Worm (Caenorhabditis elegans) whole organism, young adult: ENCODE results near the gene W06G6.9.

Experiments
- C06A6.2 ChIP-seq: fragments of 200-800 bp; sonication (Bioruptor generic); conservative IDR thresholded peaks from 2 replicates; pipeline ENCODE4 v1.3.6; 2022; ENCODE audit warnings: missing genetic modification characterization, missing compliant biosample characterization
- F33H1.4 ChIP-seq: fragments of 200-800 bp; sonication (Bioruptor generic); IDR thresholded peaks from 2 replicates; pipeline ENCODE4 v1.3.6; 2022; ENCODE audit warnings: missing genetic modification reagents, missing genetic modification characterization, missing compliant biosample characterization
- F39B2.1 ChIP-seq: fragments of 200-800 bp; sonication (Bioruptor generic); IDR thresholded peaks from 2 replicates; pipeline ENCODE4 v1.3.6; 2022; ENCODE audit warnings: missing genetic modification reagents, missing genetic modification characterization, missing compliant biosample characterization
- F49E8.2 ChIP-seq: sonication (generic microtip); optimal IDR thresholded peaks from 3 replicates; lab custom pipeline; 2017; ENCODE audit warnings: missing genetic modification characterization, mild to moderate bottlenecking, missing compliant biosample characterization, antibody characterized with exemption, moderate library complexity; ENCODE audit not compliant: insufficient read depth
- F57C9.4 ChIP-seq: sonication (generic microtip); optimal IDR thresholded peaks from 2 replicates; lab custom pipeline; 2017; ENCODE audit warnings: mild to moderate bottlenecking, missing genetic modification characterization, missing compliant biosample characterization
- K12H6.12 ChIP-seq: fragments of 200-800 bp; sonication (Bioruptor generic); optimal IDR thresholded peaks from 2 replicates; lab custom pipeline; 2018; ENCODE audit warnings: mild to moderate bottlenecking, missing genetic modification characterization, missing compliant biosample characterization
- Y67H2A.10 ChIP-seq: fragments of 200-800 bp; sonication (Bioruptor generic); conservative IDR thresholded peaks from 2 replicates; pipeline ENCODE4 v1.3.6; 2022; ENCODE audit warnings: missing genetic modification reagents, missing genetic modification characterization, missing compliant biosample characterization
- akir-1 ChIP-seq: fragments of 200-800 bp; sonication (Bioruptor generic); optimal IDR thresholded peaks from 2 replicates; lab custom pipeline; 2018; ENCODE audit warnings: mild to moderate bottlenecking, missing genetic modification characterization, moderate library complexity, missing compliant biosample characterization
- aptf-2 ChIP-seq: fragments of 200-800 bp; sonication (Bioruptor generic); conservative IDR thresholded peaks from 2 replicates; pipeline ENCODE4 v1.3.6; 2022; ENCODE audit warnings: missing genetic modification reagents, missing genetic modification characterization, missing compliant biosample characterization
- aptf-3 ChIP-seq: fragments of 200-800 bp; sonication (Bioruptor generic); IDR thresholded peaks from 2 replicates; pipeline ENCODE4 v1.3.6; 2022; ENCODE audit warnings: missing genetic modification characterization, missing compliant biosample characterization
- athp-1 ChIP-seq: sonication (generic microtip); optimal IDR thresholded peaks from 2 replicates; lab custom pipeline; 2017; ENCODE audit warnings: mild to moderate bottlenecking, missing genetic modification characterization, missing compliant biosample characterization
- ccch-3 ChIP-seq: fragments of 200-800 bp; sonication (Bioruptor generic); optimal IDR thresholded peaks from 2 replicates; lab custom pipeline; 2018; ENCODE audit warnings: mild to moderate bottlenecking, missing genetic modification characterization, missing compliant biosample characterization
- cebp-2 ChIP-seq: fragments of 200-800 bp; sonication (Bioruptor generic); IDR thresholded peaks from 2 replicates; pipeline ENCODE4 v1.3.6; 2022; ENCODE audit warnings: missing genetic modification characterization, missing compliant biosample characterization
- egl-18 ChIP-seq: fragments of 200-800 bp; sonication (Bioruptor generic); IDR thresholded peaks from 2 replicates; pipeline ENCODE4 v1.3.6; 2022; ENCODE audit warnings: missing genetic modification reagents, missing genetic modification characterization, missing compliant biosample characterization
- egl-44 ChIP-seq: fragments of 200-800 bp; sonication (Bioruptor generic); IDR thresholded peaks from 2 replicates; pipeline ENCODE4 v1.3.6; 2022; ENCODE audit warnings: missing genetic modification reagents, missing genetic modification characterization, missing compliant biosample characterization
- egrh-3 ChIP-seq: fragments of 200-800 bp; sonication (Bioruptor generic); IDR thresholded peaks from 2 replicates; pipeline ENCODE4 v1.3.6; 2022; ENCODE audit warnings: missing genetic modification reagents, missing genetic modification characterization, missing compliant biosample characterization
- gei-17 ChIP-seq: fragments of 200-800 bp; sonication (Bioruptor generic); optimal IDR thresholded peaks from 2 replicates; lab custom pipeline; 2018; ENCODE audit warnings: mild to moderate bottlenecking, missing genetic modification characterization, missing compliant biosample characterization
- hlh-12 ChIP-seq: sonication (generic microtip); optimal IDR thresholded peaks from 2 replicates; lab custom pipeline; 2016; ENCODE audit warnings: missing genetic modification characterization, missing compliant biosample characterization
- hsf-1 ChIP-seq: fragments of 200-800 bp; sonication (Bioruptor generic); IDR thresholded peaks from 2 replicates; pipeline ENCODE4 v1.3.6; 2022; ENCODE audit warnings: missing genetic modification reagents, missing genetic modification characterization, missing compliant biosample characterization
- lin-35 ChIP-seq, 3 experiments: fragments of 150-350 bp in 2 of 3; sonication (generic microtip) in 1 of 3; optimal IDR thresholded peaks; 2 replicates each; lab custom pipeline; 2014 to 2018; ENCODE audit warnings: missing biosample characterization in 3 of 3, missing genetic modification characterization in 3 of 3, missing genetic modification reagents in 3 of 3
- lin-54 ChIP-seq: fragments of 200-800 bp; sonication (Bioruptor generic); optimal IDR thresholded peaks from 2 replicates; lab custom pipeline; 2018; ENCODE audit warnings: mild to moderate bottlenecking, missing genetic modification characterization, missing compliant biosample characterization
- lir-1 ChIP-seq: fragments of 200-800 bp; sonication (Bioruptor generic); conservative IDR thresholded peaks from 2 replicates; pipeline ENCODE4 v1.3.6; 2022; ENCODE audit warnings: missing genetic modification reagents, missing genetic modification characterization, missing compliant biosample characterization
- nfya-1 ChIP-seq: sonication (generic microtip); optimal IDR thresholded peaks from 2 replicates; lab custom pipeline; 2017; ENCODE audit warnings: antibody characterized with exemption, missing compliant biosample characterization, missing genetic modification characterization, borderline replicate concordance; ENCODE audit not compliant: insufficient read depth
- nhr-120 ChIP-seq: fragments of 200-800 bp; sonication (Bioruptor generic); IDR thresholded peaks from 2 replicates; pipeline ENCODE4 v1.3.6; 2022; ENCODE audit warnings: missing genetic modification characterization, missing compliant biosample characterization
- nhr-80 ChIP-seq: sonication (generic microtip); optimal IDR thresholded peaks from 2 replicates; lab custom pipeline; 2016; ENCODE audit warnings: missing genetic modification characterization, missing compliant biosample characterization
- pbrm-1 ChIP-seq: fragments of 200-800 bp; sonication (Bioruptor generic); IDR thresholded peaks from 2 replicates; pipeline ENCODE4 v1.3.6; 2022; ENCODE audit warnings: missing genetic modification reagents, missing genetic modification characterization, missing compliant biosample characterization
- pha-4 ChIP-seq: fragments of 150-350 bp; sonication (generic microtip); optimal IDR thresholded peaks from 2 replicates; lab custom pipeline; 2014; ENCODE audit warnings: missing biosample characterization, missing genetic modification reagents, missing genetic modification characterization
- rec-8 ChIP-seq, 2 experiments: sonication (generic microtip); optimal IDR thresholded peaks; 2 replicates each; lab custom pipeline; 2016; ENCODE audit warnings: mild to moderate bottlenecking in 2 of 2, missing genetic modification characterization in 2 of 2, missing genetic modification reagents in 2 of 2, missing genotype in 2 of 2, missing biosample characterization in 1 of 2, missing compliant biosample characterization in 1 of 2, moderate library complexity in 1 of 2
- repo-1 ChIP-seq: sonication (generic microtip); optimal IDR thresholded peaks from 2 replicates; lab custom pipeline; 2017; ENCODE audit warnings: mild to moderate bottlenecking, missing genetic modification characterization, missing compliant biosample characterization
- rpc-1 ChIP-seq, 2 experiments: fragments of 150-350 bp in 1 of 2; sonication (generic microtip) in 1 of 2; optimal IDR thresholded peaks; 2 replicates each; lab custom pipeline; 2014 to 2018; ENCODE audit warnings: missing biosample characterization in 1 of 2, missing genetic modification characterization in 1 of 2, missing genetic modification reagents in 1 of 2, missing genotype in 1 of 2
- snpc-4 ChIP-seq, 5 experiments: fragments of 150-350 bp in 1 of 5; sonication (generic microtip) in 4 of 5; optimal IDR thresholded peaks; 2 replicates each; lab custom pipeline; 2014 to 2018; ENCODE audit warnings: missing genetic modification characterization in 5 of 5, missing biosample characterization in 3 of 5, antibody characterized with exemption in 2 of 5, mild to moderate bottlenecking in 2 of 5, missing compliant biosample characterization in 2 of 5, missing genotype in 2 of 5, moderate library complexity in 2 of 5, missing genetic modification reagents in 1 of 5
- somi-1 ChIP-seq: fragments of 200-800 bp; sonication (Bioruptor generic); optimal IDR thresholded peaks from 2 replicates; lab custom pipeline; 2018; ENCODE audit warnings: mild to moderate bottlenecking, missing genetic modification characterization, missing compliant biosample characterization
- tbx-9 ChIP-seq: sonication (generic microtip); optimal IDR thresholded peaks from 2 replicates; lab custom pipeline; 2016; ENCODE audit warnings: borderline replicate concordance, missing genetic modification characterization, inconsistent platforms, missing compliant biosample characterization
- unc-62 ChIP-seq: fragments of 150-350 bp; optimal IDR thresholded peaks from 2 replicates; lab custom pipeline; 2014; ENCODE audit warnings: missing biosample characterization, missing genetic modification reagents, missing genetic modification characterization

W06G6.9 gene

ce11 chrV:16679981-16680380 lies 33.7 kb upstream of the W06G6.9 start, which contains the start of gene srw-44:
Gene srw-44 (plus strand): TSS chrV:16680281.
- no peak for TF ChIP-seq egl-18 (GFP tag; lab: Robert Waterston, UW)
- no peak for TF ChIP-seq repo-1 (tag; lab: Kevin White, UChicago)
- TF ChIP-seq snpc-4 (GFP tag; optimal IDR thresholded peaks at IDR 0.05; lab: Kevin White, UChicago): no peak
- no peak for TF ChIP-seq snpc-4 (tag; optimal IDR thresholded peaks at IDR 0.05; lab: Kevin White, UChicago)
- TF ChIP-seq K12H6.12 (tag; lab: Kevin White, UChicago): no peak
- TF ChIP-seq nfya-1 (tag; lab: Kevin White, UChicago): no peak
- TF ChIP-seq lin-35 (GFP tag; optimal IDR thresholded peaks at IDR 0.05; lab: Kevin White, UChicago): no peak
- no peak for TF ChIP-seq somi-1 (GFP tag; lab: Kevin White, UChicago)
- TF ChIP-seq F57C9.4 (tag; lab: Kevin White, UChicago): no peak
- no peak for TF ChIP-seq rec-8 (tag; optimal IDR thresholded peaks at IDR 0.05; lab: Kevin White, UChicago)
- TF ChIP-seq aptf-3 (GFP tag; lab: Robert Waterston, UW): no peak
- no peak for TF ChIP-seq pha-4 (tag; lab: Kevin White, UChicago)
- TF ChIP-seq unc-62 (GFP tag; lab: Kevin White, UChicago): no peak
- TF ChIP-seq hlh-12 (tag; lab: Kevin White, UChicago): no peak

- TF ChIP-seq athp-1 (no peak), ccch-3 (no peak), Y67H2A.10 (GFP tag; lab: Robert Waterston, UW) (no peak), F49E8.2 (no peak), egl-44 (GFP tag; lab: Robert Waterston, UW) (no peak), pbrm-1 (GFP tag; lab: Robert Waterston, UW) (no peak), nhr-80 (tag; lab: Kevin White, UChicago) (no peak), egrh-3 (no peak)
These were observed 33.0 kb upstream of the W06G6.9 start, which contains the start of gene srz-103 for ce11 chrV:16679237-16679636. Gene srz-103 (minus strand): TSS chrV:16679337.

ce11 chrV:16675553-16675952 lies 29.3 kb upstream of the W06G6.9 start, which contains the start of gene srz-1:
Gene srz-1 (plus strand): TSS chrV:16675853.
- TF ChIP-seq ccch-3: no peak
- no peak for TF ChIP-seq C06A6.2
- no peak for TF ChIP-seq aptf-2 (GFP tag; lab: Robert Waterston, UW)
- no peak for TF ChIP-seq akir-1 (GFP tag; lab: Kevin White, UChicago)
- no peak for TF ChIP-seq F57C9.4 (tag; lab: Kevin White, UChicago)
- TF ChIP-seq athp-1: no peak
- TF ChIP-seq pbrm-1 (GFP tag; lab: Robert Waterston, UW): no peak
- no peak for TF ChIP-seq nhr-120 (GFP tag; lab: Robert Waterston, UW)
- TF ChIP-seq F39B2.1 (GFP tag; lab: Robert Waterston, UW): no peak
- TF ChIP-seq lir-1: no peak
- TF ChIP-seq tbx-9 (tag; lab: Kevin White, UChicago): no peak
- no peak for TF ChIP-seq F33H1.4 (GFP tag; lab: Robert Waterston, UW)
- no peak for TF ChIP-seq hsf-1 (GFP tag; lab: Robert Waterston, UW)

ce11 chrV:16674399-16674798 lies 28.1 kb upstream of the W06G6.9 start:
- TF ChIP-seq rpc-1 (optimal IDR thresholded peaks at IDR 0.05; lab: Kevin White, UChicago): no peak
- no peak for TF ChIP-seq rpc-1 (tag; optimal IDR thresholded peaks at IDR 0.05; lab: Kevin White, UChicago)
- no peak for TF ChIP-seq gei-17
- TF ChIP-seq akir-1 (GFP tag; lab: Kevin White, UChicago): no peak
- no peak for TF ChIP-seq repo-1 (tag; lab: Kevin White, UChicago)
- no peak for TF ChIP-seq lin-54 (GFP tag; lab: Kevin White, UChicago)
- no peak for TF ChIP-seq cebp-2 (GFP tag; lab: Robert Waterston, UW)
- TF ChIP-seq, all 124 proteins: peak for 0
